Fruit fly (Drosophila melanogaster): ENCODE measurements around the gene Ipk2.

DNA sequence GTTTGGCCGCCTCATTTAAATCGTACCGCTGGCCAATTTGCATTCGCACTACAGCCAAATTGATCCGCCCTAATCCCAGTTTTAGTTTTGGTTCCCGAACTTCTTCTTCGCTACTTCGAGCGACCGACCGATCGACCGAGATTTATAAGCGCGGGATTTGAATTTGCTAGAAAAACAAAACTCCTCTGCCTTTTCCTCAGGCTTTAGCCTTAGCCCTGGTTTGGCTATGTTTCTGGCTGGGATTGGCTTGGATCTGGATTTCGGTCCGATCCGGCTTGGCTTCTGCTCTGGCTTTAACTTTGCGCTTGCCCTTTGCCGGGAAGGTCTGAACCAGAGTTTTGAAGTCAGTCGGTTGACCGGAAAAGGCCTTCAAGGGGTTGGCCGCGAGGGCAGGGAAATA lies 27.8 kb upstream of the Ipk2 start:
- TF ChIP-seq CG8478 (optimal IDR thresholded peaks at IDR 0.05) (no peak), psq (optimal IDR thresholded peaks at IDR 0.05) (no peak)
